Worm (Caenorhabditis elegans) whole organism, late embryonic: Measurements from ENCODE around the gene lido-6.
A peak's percentile ranks its signal among the peaks of the same experiment; 100 is the strongest.

Experiments
- C08G9.2 ChIP-seq: sonication (generic microtip); optimal IDR thresholded peaks from 2 replicates; lab custom pipeline; 2016; ENCODE audit warnings: mild to moderate bottlenecking, missing genetic modification characterization, moderate library complexity, missing compliant biosample characterization
- C38D4.7 ChIP-seq: fragments of 200-800 bp; sonication (Bioruptor generic); optimal IDR thresholded peaks from 2 replicates; lab custom pipeline; 2018; ENCODE audit warnings: mild to moderate bottlenecking, missing genetic modification characterization, moderate library complexity, missing compliant biosample characterization
- F13H6.1 ChIP-seq: sonication (generic microtip); optimal IDR thresholded peaks from 2 replicates; lab custom pipeline; 2016; ENCODE audit warnings: missing genetic modification characterization, missing compliant biosample characterization
- T23F11.4 ChIP-seq: fragments of 200-800 bp; sonication (Bioruptor generic); optimal IDR thresholded peaks from 2 replicates; lab custom pipeline; 2018; ENCODE audit warnings: mild to moderate bottlenecking, missing genetic modification characterization, missing compliant biosample characterization
- Y22D7AL.16 ChIP-seq: sonication (generic microtip); optimal IDR thresholded peaks from 2 replicates; lab custom pipeline; 2016; ENCODE audit warnings: missing genetic modification characterization, missing compliant biosample characterization
- ama-1 ChIP-seq: fragments of 150-350 bp; optimal IDR thresholded peaks from 2 replicates; lab custom pipeline; 2014
- ceh-19 ChIP-seq: fragments of 200-800 bp; sonication (Bioruptor generic); optimal IDR thresholded peaks from 2 replicates; lab custom pipeline; 2018; ENCODE audit warnings: mild to moderate bottlenecking, missing genetic modification characterization, missing compliant biosample characterization
- ceh-30 ChIP-seq: fragments of 150-350 bp; optimal IDR thresholded peaks from 2 replicates; lab custom pipeline; 2014; ENCODE audit warnings: missing biosample characterization, missing genetic modification characterization
- ceh-31 ChIP-seq: sonication (generic microtip); optimal IDR thresholded peaks from 2 replicates; lab custom pipeline; 2016; ENCODE audit warnings: missing genetic modification characterization, missing compliant biosample characterization
- ceh-34 ChIP-seq: sonication (generic microtip); optimal IDR thresholded peaks from 2 replicates; lab custom pipeline; 2016; ENCODE audit warnings: mild to moderate bottlenecking, missing genetic modification characterization, missing compliant biosample characterization
- ceh-48 ChIP-seq: sonication (generic microtip); optimal IDR thresholded peaks from 2 replicates; lab custom pipeline; 2016; ENCODE audit warnings: missing genetic modification characterization, inconsistent platforms, missing compliant biosample characterization
- ceh-6 ChIP-seq: fragments of 200-800 bp; sonication (Bioruptor generic); optimal IDR thresholded peaks from 2 replicates; lab custom pipeline; 2018; ENCODE audit warnings: mild to moderate bottlenecking, missing genetic modification characterization, missing compliant biosample characterization
- ceh-9 ChIP-seq: sonication (generic microtip); optimal IDR thresholded peaks from 2 replicates; lab custom pipeline; 2016; ENCODE audit warnings: mild to moderate bottlenecking, missing genetic modification characterization, inconsistent platforms, missing compliant biosample characterization
- che-1 ChIP-seq: sonication (generic microtip); optimal IDR thresholded peaks from 2 replicates; lab custom pipeline; 2016; ENCODE audit warnings: mild to moderate bottlenecking, missing genetic modification characterization, missing compliant biosample characterization
- dmd-4 ChIP-seq: sonication (generic microtip); optimal IDR thresholded peaks from 2 replicates; lab custom pipeline; 2016; ENCODE audit warnings: borderline replicate concordance, missing genetic modification characterization, missing compliant biosample characterization
- elt-2 ChIP-seq: sonication (generic microtip); optimal IDR thresholded peaks from 2 replicates; lab custom pipeline; 2016; ENCODE audit warnings: missing genetic modification reagents, missing genetic modification characterization, missing compliant biosample characterization
- eyg-1 ChIP-seq: sonication (generic microtip); optimal IDR thresholded peaks from 2 replicates; lab custom pipeline; 2016; ENCODE audit warnings: missing genotype, missing genetic modification characterization, missing compliant biosample characterization
- fax-1 ChIP-seq: sonication (generic microtip); optimal IDR thresholded peaks from 2 replicates; lab custom pipeline; 2016; ENCODE audit warnings: missing genotype, missing genetic modification characterization, missing compliant biosample characterization
- fkh-6 ChIP-seq: sonication (generic microtip); optimal IDR thresholded peaks from 2 replicates; lab custom pipeline; 2016; ENCODE audit warnings: missing genetic modification characterization, missing compliant biosample characterization
- hlh-15 ChIP-seq: sonication (generic microtip); optimal IDR thresholded peaks from 2 replicates; lab custom pipeline; 2016; ENCODE audit warnings: missing genetic modification characterization, missing compliant biosample characterization
- hlh-30 ChIP-seq: sonication (generic microtip); optimal IDR thresholded peaks from 2 replicates; lab custom pipeline; 2017; ENCODE audit warnings: antibody characterized with exemption, missing genetic modification characterization, missing compliant biosample characterization; ENCODE audit not compliant: insufficient read depth
- hlh-6 ChIP-seq: sonication (generic microtip); optimal IDR thresholded peaks from 2 replicates; lab custom pipeline; 2016; ENCODE audit warnings: missing genotype, missing genetic modification characterization, missing compliant biosample characterization
- lin-11 ChIP-seq: fragments of 200-800 bp; sonication (Bioruptor generic); optimal IDR thresholded peaks from 2 replicates; lab custom pipeline; 2018; ENCODE audit warnings: mild to moderate bottlenecking, missing genetic modification characterization, missing compliant biosample characterization
- madf-2 ChIP-seq: sonication (generic microtip); optimal IDR thresholded peaks from 2 replicates; lab custom pipeline; 2017; ENCODE audit warnings: missing genetic modification characterization, missing compliant biosample characterization
- mec-3 ChIP-seq: sonication (generic microtip); optimal IDR thresholded peaks from 2 replicates; lab custom pipeline; 2016; ENCODE audit warnings: borderline replicate concordance, missing genetic modification characterization, missing compliant biosample characterization
- nfya-1 ChIP-seq: sonication (generic microtip); optimal IDR thresholded peaks from 2 replicates; lab custom pipeline; 2017; ENCODE audit warnings: missing genetic modification characterization, mild to moderate bottlenecking, missing compliant biosample characterization, antibody characterized with exemption, moderate library complexity
- nhr-11 ChIP-seq: fragments of 150-350 bp; optimal IDR thresholded peaks from 2 replicates; lab custom pipeline; 2014; ENCODE audit warnings: missing biosample characterization, missing genetic modification characterization
- nhr-232 ChIP-seq: sonication (generic microtip); optimal IDR thresholded peaks from 2 replicates; lab custom pipeline; 2016; ENCODE audit warnings: missing genetic modification characterization, missing compliant biosample characterization
- odd-2 ChIP-seq: sonication (generic microtip); optimal IDR thresholded peaks from 2 replicates; lab custom pipeline; 2017; ENCODE audit warnings: antibody characterized with exemption, mild to moderate bottlenecking, missing genetic modification characterization, missing compliant biosample characterization
- pag-3 ChIP-seq: sonication (generic microtip); optimal IDR thresholded peaks from 2 replicates; lab custom pipeline; 2016; ENCODE audit warnings: missing compliant biosample characterization, missing genetic modification characterization, borderline replicate concordance
- pha-4 ChIP-seq: fragments of 150-350 bp; optimal IDR thresholded peaks from 2 replicates; lab custom pipeline; 2018; ENCODE audit warnings: missing biosample characterization, missing genetic modification reagents, missing genetic modification characterization
- pqm-1 ChIP-seq: sonication (generic microtip); optimal IDR thresholded peaks from 2 replicates; lab custom pipeline; 2016; ENCODE audit warnings: missing genetic modification characterization, missing compliant biosample characterization
- ref-2 ChIP-seq: sonication (generic microtip); optimal IDR thresholded peaks from 2 replicates; lab custom pipeline; 2016; ENCODE audit warnings: missing genetic modification characterization, missing compliant biosample characterization
- rnt-1 ChIP-seq: sonication (generic microtip); optimal IDR thresholded peaks from 2 replicates; lab custom pipeline; 2016; ENCODE audit warnings: missing genetic modification characterization, missing compliant biosample characterization
- sdc-2 ChIP-seq: sonication (generic microtip); optimal IDR thresholded peaks from 2 replicates; lab custom pipeline; 2016; ENCODE audit warnings: missing genotype, missing genetic modification characterization, missing compliant biosample characterization
- sox-2 ChIP-seq: fragments of 200-800 bp; sonication (Bioruptor generic); IDR thresholded peaks from 2 replicates; pipeline ENCODE4 v1.3.6; 2022; ENCODE audit warnings: missing genetic modification reagents, missing genetic modification characterization, missing compliant biosample characterization
- sox-4 ChIP-seq: sonication (generic microtip); optimal IDR thresholded peaks from 2 replicates; lab custom pipeline; 2017; ENCODE audit warnings: mild to moderate bottlenecking, missing genetic modification characterization, inconsistent platforms, missing compliant biosample characterization
- syd-9 ChIP-seq: sonication (generic microtip); optimal IDR thresholded peaks from 2 replicates; lab custom pipeline; 2016; ENCODE audit warnings: mild to moderate bottlenecking, missing genetic modification characterization, moderate library complexity, missing compliant biosample characterization
- tbx-2 ChIP-seq: sonication (generic microtip); optimal IDR thresholded peaks from 2 replicates; lab custom pipeline; 2016; ENCODE audit warnings: missing genetic modification characterization, missing compliant biosample characterization
- tbx-7 ChIP-seq: sonication (generic microtip); optimal IDR thresholded peaks from 2 replicates; lab custom pipeline; 2016; ENCODE audit warnings: missing genotype, missing genetic modification characterization, missing compliant biosample characterization
- unc-3 ChIP-seq, 2 experiments: fragments of 200-800 bp in 1 of 2; sonication (Bioruptor generic) in 1 of 2; sonication (generic microtip) in 1 of 2; conservative IDR thresholded peaks in 1 of 2; optimal IDR thresholded peaks in 1 of 2; 2 replicates each; pipeline versions ENCODE4 v1.3.6 to Lab custom; 2016 to 2022; ENCODE audit warnings: missing compliant biosample characterization in 2 of 2, missing genetic modification characterization in 2 of 2, missing genetic modification reagents in 1 of 2
- unc-42 ChIP-seq: sonication (generic microtip); optimal IDR thresholded peaks from 2 replicates; lab custom pipeline; 2016; ENCODE audit warnings: missing genotype, missing genetic modification characterization, missing compliant biosample characterization
- unc-55 ChIP-seq: sonication (generic microtip); optimal IDR thresholded peaks from 2 replicates; lab custom pipeline; 2017; ENCODE audit warnings: missing biosample characterization, missing genetic modification reagents, missing genetic modification characterization

lido-6 gene

DNA sequence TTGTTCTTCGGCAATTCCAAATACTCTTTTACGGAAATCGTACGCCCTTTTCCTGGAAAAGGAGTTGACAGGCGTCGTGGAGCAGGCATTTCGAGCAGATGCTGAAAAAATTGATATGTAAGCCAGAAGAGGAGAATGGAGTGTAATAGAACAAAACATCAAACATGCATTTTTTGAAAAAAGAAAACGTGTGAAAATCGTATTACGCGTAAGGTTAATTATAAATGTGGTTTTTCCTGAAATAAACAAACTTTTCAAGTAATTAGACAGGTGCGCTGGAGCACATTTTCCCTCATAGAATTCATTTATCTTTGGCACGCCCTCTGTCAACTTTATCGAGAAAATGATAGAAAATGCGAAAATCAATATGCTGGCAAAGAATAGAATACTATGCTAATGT is at the start of gene lido-6:
lido-6 (minus strand) TSS at position 101 of the 400 bp plus-strand sequence.
- TF ChIP-seq eyg-1 (tag; lab: Kevin White, UChicago) (no peak), pag-3 (tag; lab: Kevin White, UChicago) (no peak)
- TF ChIP-seq, all 69 proteins: peak for 0

DNA sequence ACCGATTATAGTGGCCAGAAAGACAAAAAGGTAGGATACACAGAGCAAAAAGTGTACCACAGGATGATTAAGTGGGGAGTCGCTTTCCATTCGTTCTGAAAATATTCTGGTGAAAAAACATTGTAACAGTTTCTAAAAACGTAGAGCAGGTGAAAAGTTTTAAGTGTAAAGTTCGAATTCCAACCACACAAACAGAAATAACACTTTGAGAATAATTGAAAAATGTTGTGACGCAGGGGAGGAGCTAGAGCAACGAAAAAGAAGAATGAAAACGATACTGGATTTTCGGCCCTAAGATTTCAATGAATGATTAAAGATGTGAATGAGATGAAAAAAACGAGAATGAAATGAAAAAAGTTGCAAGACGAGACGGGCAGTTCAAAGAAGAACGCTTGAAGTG is 42.9 kb upstream of the lido-6 start, which contains the start of gene npr-21:
npr-21 (minus strand) TSS at position 101 of the 400 bp plus-strand sequence.
- TF ChIP-seq C38D4.7 (GFP tag; lab: Kevin White, UChicago) (no peak), fax-1 (tag; lab: Kevin White, UChicago) (no peak), nhr-232 (tag; lab: Kevin White, UChicago) (no peak), unc-55 (GFP tag; lab: Kevin White, UChicago) (no peak), elt-2 (tag; lab: Kevin White, UChicago) (no peak), ceh-19 (GFP tag; lab: Kevin White, UChicago) (no peak), odd-2 (tag; lab: Kevin White, UChicago) (no peak), lin-11 (tag; lab: Kevin White, UChicago) (no peak), ref-2 (tag; lab: Kevin White, UChicago) (no peak), sdc-2 (tag; lab: Kevin White, UChicago) (no peak), hlh-30 (tag; lab: Kevin White, UChicago) (no peak), sox-2 (GFP tag; lab: Robert Waterston, UW) (no peak), F13H6.1 (no peak)
- TF ChIP-seq, all 69 proteins: peak for 0

DNA sequence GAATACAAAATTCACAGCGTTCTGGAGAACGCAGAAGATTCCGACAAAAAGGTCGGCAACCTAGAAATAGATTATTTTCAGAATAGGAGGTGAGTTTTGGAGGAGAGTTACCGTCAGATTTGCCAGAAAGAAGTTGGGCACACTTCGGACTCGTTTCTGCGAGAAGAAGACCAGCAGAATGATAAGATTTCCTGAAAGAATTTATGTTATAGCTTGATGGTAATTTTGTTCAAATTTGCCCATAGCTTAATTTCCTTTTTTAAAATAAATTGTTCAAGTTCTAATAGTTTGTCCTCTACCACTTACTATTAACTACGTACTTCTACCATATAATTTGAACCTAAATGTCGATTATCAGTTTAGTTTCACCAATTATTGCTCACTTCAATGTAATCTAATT is 42.1 kb upstream of the lido-6 start:
- TF ChIP-seq ceh-19 (GFP tag; lab: Kevin White, UChicago) (no peak), che-1 (tag; lab: Kevin White, UChicago) (no peak), hlh-6 (tag; lab: Kevin White, UChicago) (no peak), ceh-31 (tag; lab: Kevin White, UChicago) (no peak), ama-1 (lab: Kevin White, UChicago) (no peak), madf-2 (tag; lab: Kevin White, UChicago) (no peak), mec-3 (tag; lab: Kevin White, UChicago) (no peak), sox-2 (GFP tag; lab: Robert Waterston, UW) (no peak), hlh-15 (no peak), ceh-9 (tag; lab: Kevin White, UChicago) (no peak), nhr-11 (tag; lab: Kevin White, UChicago) (no peak), tbx-7 (tag; lab: Kevin White, UChicago) (no peak), T23F11.4 (GFP tag; lab: Kevin White, UChicago) (no peak), ceh-48 (tag; lab: Kevin White, UChicago) (no peak), lin-11 (tag; lab: Kevin White, UChicago) (no peak)

DNA sequence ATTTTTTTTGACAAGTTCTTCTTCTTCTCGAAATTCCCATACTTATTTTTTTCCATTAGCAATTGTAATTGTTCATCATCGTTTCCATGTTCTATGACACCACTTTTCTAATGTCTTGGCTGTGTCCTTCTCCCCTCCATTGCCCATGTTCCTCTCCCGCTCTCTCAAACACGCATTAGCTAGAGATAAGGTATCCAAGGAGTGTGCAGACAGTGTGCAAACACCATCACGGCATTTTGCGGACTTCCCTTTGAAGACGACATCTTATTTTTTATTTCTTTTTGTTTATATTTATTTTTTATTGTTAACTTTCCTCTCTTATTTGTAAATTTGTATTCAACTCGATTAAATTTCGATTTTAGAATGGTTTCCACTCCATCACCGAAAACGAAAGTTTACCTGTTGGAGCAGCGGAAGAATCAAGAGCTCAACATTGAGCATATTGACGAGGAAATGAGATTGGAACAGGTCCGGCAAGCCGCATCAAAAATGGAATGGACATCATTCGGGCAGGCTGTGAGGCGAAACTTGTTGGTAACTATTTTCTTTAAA is 36.2 kb upstream of the lido-6 start, which contains the start of gene mdt-1.2:
mdt-1.2 (plus strand) TSS at position 363 of the 552 bp plus-strand sequence.
- peak; percentile 30 for TF ChIP-seq elt-2 (tag; lab: Kevin White, UChicago)
- no peak for TF ChIP-seq ceh-6
- peak; percentile 42 for TF ChIP-seq tbx-2 (tag; lab: Kevin White, UChicago)
- peak; percentile 13 for TF ChIP-seq sox-4 (tag; lab: Kevin White, UChicago)
- TF ChIP-seq tbx-7 (tag; lab: Kevin White, UChicago): no peak
- TF ChIP-seq ceh-34: peak; percentile 2
- no peak for TF ChIP-seq fkh-6
- TF ChIP-seq pha-4 (tag; lab: Kevin White, UChicago): no peak
- TF ChIP-seq che-1 (tag; lab: Kevin White, UChicago): no peak
- no peak for TF ChIP-seq dmd-4 (tag; lab: Kevin White, UChicago)
- no peak for TF ChIP-seq pqm-1 (tag; lab: Kevin White, UChicago)
- TF ChIP-seq pag-3 (tag; lab: Kevin White, UChicago): no peak
- no peak for TF ChIP-seq rnt-1 (tag; lab: Kevin White, UChicago)
- no peak for TF ChIP-seq Y22D7AL.16 (tag; lab: Kevin White, UChicago)
- TF ChIP-seq F13H6.1: no peak
- peak; percentile 38 for TF ChIP-seq unc-42 (tag; lab: Kevin White, UChicago)
- TF ChIP-seq odd-2 (tag; lab: Kevin White, UChicago): no peak
- TF ChIP-seq ref-2 (tag; lab: Kevin White, UChicago): peak; percentile 6
- no peak for TF ChIP-seq hlh-30 (tag; lab: Kevin White, UChicago)
- no peak for TF ChIP-seq ceh-48 (tag; lab: Kevin White, UChicago)
- no peak for TF ChIP-seq hlh-6 (tag; lab: Kevin White, UChicago)
- TF ChIP-seq nfya-1 (tag; lab: Kevin White, UChicago): peak; percentile 80
- TF ChIP-seq sdc-2 (tag; lab: Kevin White, UChicago): peak; percentile 67
- no peak for TF ChIP-seq C08G9.2 (tag; lab: Kevin White, UChicago)
- no peak for TF ChIP-seq fax-1 (tag; lab: Kevin White, UChicago)
- TF ChIP-seq unc-3 (GFP tag; conservative IDR thresholded peaks at IDR 0.05; lab: Robert Waterston, UW): no peak
- TF ChIP-seq unc-3 (tag; optimal IDR thresholded peaks at IDR 0.05; lab: Kevin White, UChicago): no peak
- TF ChIP-seq ceh-30 (tag; lab: Kevin White, UChicago): peak; percentile 68
- TF ChIP-seq syd-9 (tag; lab: Kevin White, UChicago): no peak
